Worm (Caenorhabditis elegans): ENCODE results near the gene pigc-1.

DNA sequence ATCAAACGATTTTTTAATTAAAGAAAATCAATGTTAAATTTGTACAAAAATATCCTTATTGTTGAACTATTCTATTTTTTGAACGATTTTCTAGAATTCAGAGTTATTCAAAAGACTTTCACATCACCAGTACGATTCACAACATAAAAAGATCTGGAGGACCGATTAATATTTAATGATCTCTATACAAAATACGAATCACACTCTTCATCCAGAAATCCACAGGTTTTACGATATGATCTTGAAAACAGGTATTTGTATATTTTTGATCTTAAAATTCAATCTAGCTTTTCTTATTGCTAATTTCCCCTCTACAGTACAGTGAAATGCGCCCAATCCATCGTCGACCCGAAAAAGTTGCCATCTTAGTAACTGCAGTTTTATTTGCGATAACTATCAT is 38.3 kb downstream of the pigc-1 start, which contains the start of gene F49C12.5:
- TF ChIP-seq ref-1 (GFP tag; conservative IDR thresholded peaks at IDR 0.05) (no peak), flt-1 (GFP tag; IDR thresholded peaks at IDR 0.05) (no peak), T22C8.4 (GFP tag; IDR thresholded peaks at IDR 0.05) (no peak), ztf-23 (GFP tag; IDR thresholded peaks at IDR 0.05) (no peak), cog-1 (tag; optimal IDR thresholded peaks at IDR 0.05) (no peak), med-1 (GFP tag; optimal IDR thresholded peaks at IDR 0.05; ENCODE audit: insufficient read depth) (no peak), klf-2 (GFP tag; conservative IDR thresholded peaks at IDR 0.05) (no peak), ztf-29 (GFP tag; IDR thresholded peaks at IDR 0.05) (no peak)
